Worm (Caenorhabditis elegans): ENCODE data around the gene K05F1.8.

The K05F1.8 gene

DNA sequence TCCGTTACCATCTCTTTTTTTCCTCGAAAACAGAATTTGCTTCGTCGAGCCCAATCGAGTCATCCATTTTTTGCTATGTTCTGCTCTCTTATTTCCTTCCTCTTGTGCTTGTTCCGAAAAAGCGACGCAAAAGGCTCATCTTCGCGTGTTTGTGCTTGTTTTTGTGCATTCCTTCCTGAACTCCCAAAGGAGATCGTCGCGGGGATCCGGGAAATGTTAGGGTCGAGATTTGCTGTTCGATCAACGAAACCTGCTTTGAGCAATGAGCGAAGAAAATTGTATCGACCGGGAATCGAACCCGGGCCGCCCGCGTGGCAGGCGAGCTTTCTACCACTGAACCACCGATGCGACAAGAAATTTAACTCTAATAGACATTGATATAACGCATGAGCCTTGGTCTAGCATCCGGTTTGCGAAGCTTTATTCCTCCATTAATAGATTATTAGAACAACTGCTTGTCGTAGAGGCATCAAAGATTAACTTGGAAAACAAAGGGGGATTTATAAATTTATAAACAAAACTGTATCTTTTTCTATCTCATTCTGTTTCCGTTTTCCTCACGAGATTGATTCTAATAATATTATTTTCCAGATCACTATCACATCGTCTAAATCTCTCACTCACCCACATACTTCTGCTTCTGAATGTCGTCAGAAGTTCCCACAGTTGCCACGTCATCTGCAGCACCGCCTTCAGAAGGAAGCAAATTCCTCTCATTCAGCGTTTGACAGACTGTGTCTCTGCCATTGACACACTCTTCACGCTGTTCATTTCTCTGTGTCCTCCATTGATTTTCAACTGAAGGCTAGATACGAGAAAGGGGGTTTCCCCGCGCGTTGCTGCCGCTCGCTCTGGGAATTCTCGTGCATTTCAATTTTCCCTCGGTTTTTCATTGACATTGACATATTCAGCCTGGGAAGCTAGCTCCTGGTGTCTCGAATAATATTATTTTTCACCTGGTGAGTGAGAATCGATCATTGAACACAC, 17.2 kb downstream of the K05F1.8 start, which contains the start of gene K05F1.6 (continued):
- TF ChIP-seq atf-7 (tag; optimal IDR thresholded peaks at IDR 0.05) = peak; percentile 72
- peak; percentile 76 for TF ChIP-seq mxl-1 (tag; optimal IDR thresholded peaks at IDR 0.05)
- TF ChIP-seq T26A5.8 (tag; optimal IDR thresholded peaks at IDR 0.05) = peak; percentile 83
- TF ChIP-seq let-526 (GFP tag; IDR thresholded peaks at IDR 0.05) = peak; percentile 67; the same call in 1 of the 2 replicates
- no peak for TF ChIP-seq lag-1 (GFP tag; IDR thresholded peaks at IDR 0.05)
- TF ChIP-seq efl-1 (GFP tag; optimal IDR thresholded peaks at IDR 0.05) = no peak
- no peak for TF ChIP-seq ama-1 (optimal IDR thresholded peaks at IDR 0.05)
- TF ChIP-seq ama-1 (GFP tag; optimal IDR thresholded peaks at IDR 0.05) = peak; percentile 36 to 67
- peak; percentile 69 for TF ChIP-seq madf-6 (GFP tag; IDR thresholded peaks at IDR 0.05)
- TF ChIP-seq ztf-28 (GFP tag; IDR thresholded peaks at IDR 0.05) = peak; percentile 86
- TF ChIP-seq nhr-27 (tag; optimal IDR thresholded peaks at IDR 0.05) = peak; percentile 60
- TF ChIP-seq Y53F4B.3 (GFP tag; IDR thresholded peaks at IDR 0.05) = peak; percentile 60; the same call in 1 of the 2 replicates
- peak; percentile 77; the same call in 1 of the 2 replicates for TF ChIP-seq attf-6 (GFP tag; IDR thresholded peaks at IDR 0.05)
- no peak for TF ChIP-seq K11D2.4 (GFP tag; IDR thresholded peaks at IDR 0.05)
- no peak for TF ChIP-seq bed-1 (GFP tag; IDR thresholded peaks at IDR 0.05)
- peak; percentile 12 for TF ChIP-seq ztf-22 (GFP tag; optimal IDR thresholded peaks at IDR 0.05)
- TF ChIP-seq repo-1 (tag; optimal IDR thresholded peaks at IDR 0.05) = peak; percentile 82
- TF ChIP-seq lin-35 (GFP tag; optimal IDR thresholded peaks at IDR 0.05) = peak in 1 of 3 experiments; percentile 55
- TF ChIP-seq lsy-27 (tag; optimal IDR thresholded peaks at IDR 0.05; ENCODE audit: borderline replicate concordance, insufficient read depth) = peak; percentile 90
- peak; percentile 60 for TF ChIP-seq ZK185.1 (tag; optimal IDR thresholded peaks at IDR 0.05; ENCODE audit: poor library complexity, severe bottlenecking)
- TF ChIP-seq Y56A3A.18 (GFP tag; IDR thresholded peaks at IDR 0.05) = no peak; the same call in none of the 2 replicates
- no peak for TF ChIP-seq nfya-1 (tag; optimal IDR thresholded peaks at IDR 0.05; ENCODE audit: borderline replicate concordance, insufficient read depth)
- no peak for TF ChIP-seq akir-1 (GFP tag; optimal IDR thresholded peaks at IDR 0.05)
- 0 out of 2 replicates have a peak, but pooled peaks have one; percentile 43 for TF ChIP-seq madf-3 (GFP tag; IDR thresholded peaks at IDR 0.05)
- TF ChIP-seq C17E4.6 (GFP tag; IDR thresholded peaks at IDR 0.05) = 0 out of 2 replicates have a peak, but pooled peaks have one; percentile 62
- TF ChIP-seq egrh-3 (GFP tag; IDR thresholded peaks at IDR 0.05) = peak; percentile 49; the same call in 1 of the 2 replicates
- peak; percentile 81 to 91 for TF ChIP-seq rec-8 (tag; optimal IDR thresholded peaks at IDR 0.05)
- TF ChIP-seq ztf-3 (GFP tag; optimal IDR thresholded peaks at IDR 0.05) = no peak
- peak; percentile 23 for TF ChIP-seq tlf-1 (GFP tag; optimal IDR thresholded peaks at IDR 0.05)
- TF ChIP-seq fkh-3 (tag; optimal IDR thresholded peaks at IDR 0.05) = peak; percentile 66
- peak; percentile 90 for TF ChIP-seq hrde-1 (tag; optimal IDR thresholded peaks at IDR 0.05; ENCODE audit: borderline replicate concordance)
- TF ChIP-seq unc-62 (GFP tag; optimal IDR thresholded peaks at IDR 0.05) = no peak
- peak; percentile 30 for TF ChIP-seq F57A8.1 (GFP tag; optimal IDR thresholded peaks at IDR 0.05)
- peak; percentile 50 for TF ChIP-seq unc-130 (GFP tag; optimal IDR thresholded peaks at IDR 0.05)
- peak; percentile 95 for TF ChIP-seq aptf-3 (GFP tag; IDR thresholded peaks at IDR 0.05)
- peak; percentile 89 for TF ChIP-seq D2030.7 (GFP tag; IDR thresholded peaks at IDR 0.05)
- TF ChIP-seq B0035.1 (tag; optimal IDR thresholded peaks at IDR 0.05) = peak; percentile 72
- peak; percentile 90 for TF ChIP-seq hmg-1.2 (GFP tag; IDR thresholded peaks at IDR 0.05)
- TF ChIP-seq die-1 (tag; optimal IDR thresholded peaks at IDR 0.05) = peak; percentile 90
- peak; percentile 76 for TF ChIP-seq mes-4 (tag; optimal IDR thresholded peaks at IDR 0.05)
- TF ChIP-seq Y67H2A.10 (GFP tag; conservative IDR thresholded peaks at IDR 0.05) = no peak
- 0 out of 2 replicates have a peak, but pooled peaks have one; percentile 43 for TF ChIP-seq ztf-6 (GFP tag; IDR thresholded peaks at IDR 0.05)
- TF ChIP-seq sdz-38 (tag; optimal IDR thresholded peaks at IDR 0.05) = no peak
- 0 out of 2 replicates have a peak, but pooled peaks have one; percentile 27 for TF ChIP-seq cebp-2 (GFP tag; IDR thresholded peaks at IDR 0.05)
- TF ChIP-seq Y53G8AR.9 (GFP tag; conservative IDR thresholded peaks at IDR 0.05) = peak; percentile 77; the same call in 1 of the 2 replicates

Data from whole organism, young adult.